Fruit fly (Drosophila melanogaster) whole organism, embryonic: ENCODE measurements around the gene CG5793.

Experiments used
- Ada2b ChIP-seq: fragments of 200-800 bp; sonication (Bioruptor generic); IDR thresholded peaks from 2 replicates; pipeline ENCODE4 v1.3.6; 2022; ENCODE audit warnings: missing biosample characterization, missing genetic modification characterization
- BtbVII ChIP-seq: fragments of 200-800 bp; sonication (Bioruptor generic); optimal IDR thresholded peaks from 3 replicates; lab custom pipeline; 2017; ENCODE audit warnings: missing biosample characterization, mild to moderate bottlenecking, missing genetic modification characterization
- CG10462 ChIP-seq: fragments of 200-800 bp; sonication (Bioruptor generic); optimal IDR thresholded peaks from 2 replicates; lab custom pipeline; 2016; ENCODE audit warnings: missing biosample characterization, missing genetic modification characterization
- CG11695 ChIP-seq: fragments of 200-800 bp; sonication (Bioruptor generic); IDR thresholded peaks from 3 replicates; pipeline ENCODE4 v1.3.6; 2022; ENCODE audit warnings: missing biosample characterization, missing genetic modification characterization
- CG12236 ChIP-seq: fragments of 200-800 bp; sonication (Bioruptor generic); optimal IDR thresholded peaks from 2 replicates; lab custom pipeline; 2016; ENCODE audit warnings: missing biosample characterization, missing genetic modification characterization
- CG13123 ChIP-seq: fragments of 200-800 bp; sonication (Bioruptor generic); optimal IDR thresholded peaks from 2 replicates; lab custom pipeline; 2016; ENCODE audit warnings: missing biosample characterization, missing genetic modification characterization
- CG13296 ChIP-seq: fragments of 200-800 bp; sonication (Bioruptor generic); optimal IDR thresholded peaks from 3 replicates; lab custom pipeline; 2018; ENCODE audit warnings: missing biosample characterization, mild to moderate bottlenecking, missing genetic modification characterization
- CG17568 ChIP-seq: fragments of 200-800 bp; sonication (Bioruptor generic); optimal IDR thresholded peaks from 2 replicates; lab custom pipeline; 2018; ENCODE audit warnings: missing biosample characterization, mild to moderate bottlenecking, missing genetic modification characterization, moderate library complexity
- CG18599 ChIP-seq: fragments of 200-800 bp; sonication (Bioruptor generic); optimal IDR thresholded peaks from 3 replicates; lab custom pipeline; 2017; ENCODE audit warnings: missing biosample characterization, missing genetic modification characterization, mild to moderate bottlenecking, moderate library complexity, missing genetic modification reagents
- CG2202 ChIP-seq: fragments of 200-800 bp; sonication (Bioruptor generic); optimal IDR thresholded peaks from 2 replicates; lab custom pipeline; 2018; ENCODE audit warnings: missing biosample characterization, mild to moderate bottlenecking, missing genetic modification characterization
- CG2678 ChIP-seq: fragments of 200-800 bp; sonication (Bioruptor generic); optimal IDR thresholded peaks from 3 replicates; lab custom pipeline; 2019; ENCODE audit warnings: missing biosample characterization, mild to moderate bottlenecking, missing genetic modification characterization, moderate library complexity
- CG31441 ChIP-seq: fragments of 200-800 bp; sonication (Bioruptor generic); IDR thresholded peaks from 2 replicates; pipeline ENCODE4 v1.3.6; 2022; ENCODE audit warnings: missing biosample characterization, missing genetic modification characterization
- CG34376 ChIP-seq: fragments of 200-800 bp; sonication (Bioruptor generic); optimal IDR thresholded peaks from 2 replicates; lab custom pipeline; 2018; ENCODE audit warnings: missing biosample characterization, mild to moderate bottlenecking, missing genetic modification characterization
- CG7357 ChIP-seq: fragments of 200-800 bp; sonication (Bioruptor generic); IDR thresholded peaks from 3 replicates; pipeline ENCODE4 v1.3.6; 2022; ENCODE audit warnings: missing biosample characterization, missing genetic modification characterization
- CG7556 ChIP-seq: fragments of 200-800 bp; sonication (Bioruptor generic); optimal IDR thresholded peaks from 2 replicates; lab custom pipeline; 2017; ENCODE audit warnings: missing biosample characterization, mild to moderate bottlenecking, missing genetic modification characterization
- CG7839 ChIP-seq: fragments of 200-800 bp; sonication (Bioruptor generic); optimal IDR thresholded peaks from 3 replicates; lab custom pipeline; 2018; ENCODE audit warnings: missing biosample characterization, mild to moderate bottlenecking, missing genetic modification characterization, moderate library complexity
- CG9797 ChIP-seq: fragments of 200-800 bp; sonication (Bioruptor generic); optimal IDR thresholded peaks from 3 replicates; lab custom pipeline; 2018; ENCODE audit warnings: missing biosample characterization, mild to moderate bottlenecking, missing genetic modification characterization
- D ChIP-seq, 2 experiments: fragments of 200-800 bp in 1 of 2; fragments of >200 bp in 1 of 2; sonication (Bioruptor generic) in 1 of 2; optimal IDR thresholded peaks; 2 replicates in 1 of 2; 3 replicates in 1 of 2; lab custom pipeline; 2017; ENCODE audit warnings: mild to moderate bottlenecking in 1 of 2, missing biosample characterization in 1 of 2, missing genetic modification characterization in 1 of 2, missing genetic modification reagents in 1 of 2
- Dad ChIP-seq: fragments of 200-800 bp; sonication (Bioruptor generic); optimal IDR thresholded peaks from 3 replicates; lab custom pipeline; 2016; ENCODE audit warnings: missing biosample characterization, missing genetic modification characterization
- Dbx ChIP-seq: fragments of 200-800 bp; sonication (Bioruptor generic); IDR thresholded peaks from 3 replicates; pipeline ENCODE4 v1.3.6; 2022; ENCODE audit warnings: missing biosample characterization, missing genetic modification characterization
- Fer2 ChIP-seq: fragments of 200-800 bp; sonication (Bioruptor generic); optimal IDR thresholded peaks from 2 replicates; lab custom pipeline; 2018; ENCODE audit warnings: missing biosample characterization, mild to moderate bottlenecking, missing genetic modification characterization, moderate library complexity
- H2.0 ChIP-seq: fragments of 200-800 bp; sonication (Bioruptor generic); IDR thresholded peaks from 2 replicates; pipeline ENCODE4 v1.3.6; 2022; ENCODE audit warnings: missing biosample characterization, missing genetic modification characterization
- HLH54F ChIP-seq: fragments of 200-800 bp; sonication (Bioruptor generic); optimal IDR thresholded peaks from 3 replicates; lab custom pipeline; 2016; ENCODE audit warnings: missing biosample characterization, missing genetic modification characterization
- MBD-R2 ChIP-seq: fragments of 200-800 bp; sonication (Bioruptor generic); IDR thresholded peaks from 2 replicates; pipeline ENCODE4 v1.3.6; 2022; ENCODE audit warnings: missing biosample characterization, missing genetic modification characterization
- MTF-1 ChIP-seq: fragments of 200-800 bp; sonication (Bioruptor generic); optimal IDR thresholded peaks from 2 replicates; lab custom pipeline; 2018; ENCODE audit warnings: missing biosample characterization, mild to moderate bottlenecking, missing genetic modification characterization, borderline replicate concordance
- NK7.1 ChIP-seq: fragments of 200-800 bp; sonication (Bioruptor generic); optimal IDR thresholded peaks from 3 replicates; lab custom pipeline; 2016; ENCODE audit warnings: missing biosample characterization, missing genetic modification characterization
- Nf-YC ChIP-seq: fragments of 200-800 bp; optimal IDR thresholded peaks from 3 replicates; lab custom pipeline; 2019; ENCODE audit warnings: missing biosample characterization, mild to moderate bottlenecking, missing genetic modification characterization, moderate library complexity
- Rfx ChIP-seq: fragments of 200-800 bp; sonication (Bioruptor generic); IDR thresholded peaks from 2 replicates; pipeline ENCODE4 v1.3.6; 2022; ENCODE audit warnings: missing biosample characterization, missing genetic modification characterization
- Six4 ChIP-seq: fragments of 200-800 bp; sonication (Bioruptor generic); optimal IDR thresholded peaks from 2 replicates; lab custom pipeline; 2016; ENCODE audit warnings: missing biosample characterization, missing genetic modification characterization
- Vsx1 ChIP-seq: fragments of 200-800 bp; sonication (Bioruptor generic); optimal IDR thresholded peaks from 2 replicates; lab custom pipeline; 2017; ENCODE audit warnings: missing biosample characterization, mild to moderate bottlenecking, missing genetic modification characterization, missing genetic modification reagents
- bab2 ChIP-seq: fragments of 200-800 bp; sonication (Bioruptor generic); optimal IDR thresholded peaks from 2 replicates; lab custom pipeline; 2016; ENCODE audit warnings: missing biosample characterization, missing genetic modification characterization
- br ChIP-seq: fragments of >200 bp; optimal IDR thresholded peaks from 2 replicates; lab custom pipeline; 2017
- bsh ChIP-seq, 2 experiments: fragments of 200-800 bp; sonication (Bioruptor generic); optimal IDR thresholded peaks; 2 replicates each; lab custom pipeline; 2017 to 2018; ENCODE audit warnings: mild to moderate bottlenecking in 2 of 2, missing biosample characterization in 2 of 2, missing genetic modification characterization in 2 of 2, moderate library complexity in 1 of 2
- cg ChIP-seq: fragments of 200-800 bp; sonication (Bioruptor generic); optimal IDR thresholded peaks from 3 replicates; lab custom pipeline; 2019; ENCODE audit warnings: missing biosample characterization, mild to moderate bottlenecking, missing genetic modification characterization, moderate library complexity
- ci ChIP-seq: fragments of 200-800 bp; sonication (Bioruptor generic); IDR thresholded peaks from 3 replicates; pipeline ENCODE4 v1.3.6; 2022; ENCODE audit warnings: missing biosample characterization, missing genetic modification characterization
- dan ChIP-seq: fragments of 200-800 bp; sonication (Bioruptor generic); IDR thresholded peaks from 2 replicates; pipeline ENCODE4 v1.3.6; 2022; ENCODE audit warnings: missing biosample characterization, missing genetic modification characterization
- fd3F ChIP-seq: fragments of 200-800 bp; sonication (Bioruptor generic); optimal IDR thresholded peaks from 2 replicates; lab custom pipeline; 2018; ENCODE audit warnings: missing biosample characterization, mild to moderate bottlenecking, missing genetic modification characterization, moderate library complexity
- gcm2 ChIP-seq: fragments of 200-800 bp; sonication (Bioruptor generic); optimal IDR thresholded peaks from 2 replicates; lab custom pipeline; 2016; ENCODE audit warnings: missing biosample characterization, missing genetic modification characterization
- lov ChIP-seq, 2 experiments: fragments of 200-800 bp in 1 of 2; fragments of >200 bp in 1 of 2; sonication (Bioruptor generic) in 1 of 2; IDR thresholded peaks in 1 of 2; optimal IDR thresholded peaks in 1 of 2; 2 replicates in 1 of 2; 3 replicates in 1 of 2; pipeline versions ENCODE4 v1.3.6 to Lab custom; 2017 to 2022; ENCODE audit warnings: missing biosample characterization in 1 of 2, missing genetic modification characterization in 1 of 2
- nau ChIP-seq: fragments of 200-800 bp; sonication (Bioruptor generic); optimal IDR thresholded peaks from 3 replicates; lab custom pipeline; 2017; ENCODE audit warnings: missing biosample characterization, mild to moderate bottlenecking, missing genetic modification characterization, missing genetic modification reagents
- nom ChIP-seq: fragments of 200-800 bp; sonication (Bioruptor generic); optimal IDR thresholded peaks from 2 replicates; lab custom pipeline; 2017; ENCODE audit warnings: missing biosample characterization, missing genetic modification characterization, mild to moderate bottlenecking, moderate library complexity, missing genetic modification reagents
- oc ChIP-seq: fragments of 200-800 bp; sonication (Bioruptor generic); optimal IDR thresholded peaks from 2 replicates; lab custom pipeline; 2018; ENCODE audit warnings: missing biosample characterization, mild to moderate bottlenecking, missing genetic modification characterization, moderate library complexity
- org-1 ChIP-seq: fragments of 200-800 bp; sonication (Bioruptor generic); optimal IDR thresholded peaks from 2 replicates; lab custom pipeline; 2017; ENCODE audit warnings: missing biosample characterization, missing genetic modification characterization
- pho ChIP-seq: fragments of 200-800 bp; sonication (Bioruptor generic); optimal IDR thresholded peaks from 2 replicates; lab custom pipeline; 2016; ENCODE audit warnings: missing biosample characterization, missing genetic modification characterization
- sens ChIP-seq: fragments of 200-800 bp; sonication (Bioruptor generic); peaks from one replicate; lab custom pipeline; 2016; ENCODE audit warnings: missing biosample characterization, missing genetic modification characterization
- sim ChIP-seq: fragments of 200-800 bp; sonication (Bioruptor generic); IDR thresholded peaks from 2 replicates; pipeline ENCODE4 v1.3.6; 2022; ENCODE audit warnings: missing biosample characterization, missing genetic modification characterization
- sisA ChIP-seq: fragments of 200-800 bp; sonication (Bioruptor generic); IDR thresholded peaks from 2 replicates; pipeline ENCODE4 v1.3.6; 2022; ENCODE audit warnings: missing biosample characterization, missing genetic modification characterization
- so ChIP-seq: fragments of 200-800 bp; sonication (Bioruptor generic); IDR thresholded peaks from 3 replicates; pipeline ENCODE4 v1.3.6; 2022; ENCODE audit warnings: missing biosample characterization, missing genetic modification characterization

Gene CG5793

DNA sequence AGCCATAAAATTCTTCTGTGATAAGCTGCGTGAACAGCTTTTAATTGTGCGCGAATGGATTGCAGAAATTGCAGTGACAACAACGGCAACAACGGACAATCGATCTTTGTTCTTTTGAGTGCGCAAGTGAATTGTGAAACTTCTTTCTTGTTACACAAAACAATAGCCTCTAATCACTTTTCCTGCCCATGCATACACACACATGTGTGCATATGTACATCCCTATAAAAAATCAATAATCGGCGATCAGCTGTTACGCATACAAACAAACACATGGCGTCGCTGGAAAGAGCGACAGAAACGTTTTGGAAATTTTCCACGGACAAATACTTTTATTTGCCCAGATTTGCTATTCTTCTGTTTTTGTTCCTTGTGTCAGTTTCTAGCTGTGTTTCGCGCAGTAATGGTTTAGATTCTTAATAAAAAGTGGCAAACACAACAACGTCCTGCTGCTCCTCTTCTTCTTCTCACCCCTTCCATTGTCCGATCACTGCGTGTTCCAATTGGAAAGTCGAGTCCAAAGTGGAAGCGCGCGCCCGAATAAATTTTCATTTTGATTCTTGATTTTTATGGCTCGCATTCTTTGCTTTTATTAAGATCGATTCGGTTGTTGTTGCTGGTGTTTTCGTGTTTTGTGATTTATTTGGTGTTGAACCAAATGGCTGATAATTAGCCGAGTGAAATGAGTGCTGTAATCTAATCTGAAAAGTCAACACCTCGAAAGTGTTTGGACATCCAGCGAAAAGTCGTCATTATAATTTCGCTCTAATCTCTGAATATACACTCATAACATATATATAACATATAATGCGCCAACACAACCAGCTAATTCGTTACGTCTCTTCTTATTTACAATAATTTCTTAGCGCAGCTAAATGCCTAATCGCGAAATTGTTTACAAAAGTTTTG lies 29.5 kb downstream of the CG5793 start (continued):
- no peak for TF ChIP-seq H2.0 (GFP tag; lab: Robert Waterston, UW)
- TF ChIP-seq Vsx1, result peak; percentile 79
- peak; percentile 24 for TF ChIP-seq oc (tag; lab: Kevin White, UChicago)
- TF ChIP-seq CG9797 (GFP tag; lab: Kevin White, UChicago), result no peak
- no peak for TF ChIP-seq Ada2b
- peak; percentile 30 for TF ChIP-seq CG34376 (GFP tag; lab: Kevin White, UChicago)
- peak in 1 of 2 experiments; percentile 32 for TF ChIP-seq bsh (GFP tag; optimal IDR thresholded peaks at IDR 0.05; lab: Kevin White, UChicago)
- TF ChIP-seq nom (GFP tag; lab: Kevin White, UChicago), result peak; percentile 14
- TF ChIP-seq CG31441, result no peak
- peak; percentile 79 for TF ChIP-seq cg

dm6 chr3R:21158643-21159042 lies 31.3 kb downstream of the CG5793 start:
- TF ChIP-seq Fer2 (tag; lab: Kevin White, UChicago), result peak; percentile 13
- no peak for TF ChIP-seq gcm2 (GFP tag; lab: Kevin White, UChicago)
- no peak for TF ChIP-seq MBD-R2 (GFP tag; lab: Robert Waterston, UW)
- TF ChIP-seq CG18599 (GFP tag; lab: Kevin White, UChicago), result peak; percentile 47
- no peak for TF ChIP-seq NK7.1 (GFP tag; lab: Kevin White, UChicago)
- peak; percentile 44 for TF ChIP-seq fd3F
- TF ChIP-seq CG10462 (GFP tag; lab: Kevin White, UChicago), result no peak
- peak; percentile 49 for TF ChIP-seq nau
- no peak for TF ChIP-seq dan (GFP tag; lab: Robert Waterston, UW)
- TF ChIP-seq Rfx, result peak; percentile 44; the same call in 1 of the 2 replicates
- no peak for TF ChIP-seq D (optimal IDR thresholded peaks at IDR 0.05; lab: Kevin White, UChicago)
- no peak for TF ChIP-seq D (GFP tag; optimal IDR thresholded peaks at IDR 0.05; lab: Kevin White, UChicago)
- no peak for TF ChIP-seq HLH54F
- no peak for TF ChIP-seq so (GFP tag; lab: Robert Waterston, UW)
- no peak for TF ChIP-seq lov (optimal IDR thresholded peaks at IDR 0.05; lab: Kevin White, UChicago)
- no peak for TF ChIP-seq lov (GFP tag; IDR thresholded peaks at IDR 0.05; lab: Robert Waterston, UW)
- no peak for TF ChIP-seq Nf-YC (tag; lab: Kevin White, UChicago)
- TF ChIP-seq CG17568 (GFP tag; lab: Kevin White, UChicago), result peak; percentile 2
- TF ChIP-seq CG2678 (tag; lab: Kevin White, UChicago), result peak; percentile 9
- TF ChIP-seq br (lab: Kevin White, UChicago), result no peak
- peak; percentile 23 for TF ChIP-seq Vsx1
- TF ChIP-seq ci, result no peak
- TF ChIP-seq CG7556 (GFP tag; lab: Kevin White, UChicago), result no peak
- no peak for TF ChIP-seq CG13123 (GFP tag; lab: Kevin White, UChicago)
- no peak for TF ChIP-seq Six4 (GFP tag; lab: Kevin White, UChicago)
- TF ChIP-seq sisA (GFP tag; lab: Robert Waterston, UW), result no peak
- TF ChIP-seq sens, result peak; percentile 80
- peak; percentile 51 for TF ChIP-seq BtbVII
- TF ChIP-seq CG11695 (GFP tag; lab: Robert Waterston, UW), result no peak
- TF ChIP-seq CG2202 (tag; lab: Kevin White, UChicago), result no peak
- TF ChIP-seq CG13296 (GFP tag; lab: Kevin White, UChicago), result peak; percentile 28
- TF ChIP-seq Dbx (GFP tag; lab: Robert Waterston, UW), result no peak
- no peak for TF ChIP-seq CG12236 (GFP tag; lab: Kevin White, UChicago)
- peak; percentile 1 for TF ChIP-seq CG7839 (tag; lab: Kevin White, UChicago)
- no peak for TF ChIP-seq sim
- TF ChIP-seq pho (GFP tag; lab: Kevin White, UChicago), result no peak
- TF ChIP-seq Dad, result no peak
- TF ChIP-seq CG7357 (GFP tag; lab: Robert Waterston, UW), result no peak
- peak; percentile 41 for TF ChIP-seq MTF-1 (GFP tag; lab: Kevin White, UChicago)
- TF ChIP-seq bab2 (GFP tag; lab: Kevin White, UChicago), result no peak
- no peak for TF ChIP-seq org-1
